Fruit fly (Drosophila melanogaster) whole organism, adult: ENCODE data around the gene CHKov1.

Experiments used
- CG11617 ChIP-seq: fragments of 200-800 bp; sonication (Bioruptor generic); optimal IDR thresholded peaks from 2 replicates; lab custom pipeline; 2017; ENCODE audit warnings: mild to moderate bottlenecking, missing biosample characterization, missing genetic modification reagents, missing genetic modification characterization
- CG12768 ChIP-seq: fragments of 200-800 bp; sonication (Bioruptor generic); optimal IDR thresholded peaks from 2 replicates; lab custom pipeline; 2017; ENCODE audit warnings: missing biosample characterization, missing genetic modification characterization, mild to moderate bottlenecking, moderate library complexity, missing genetic modification reagents
- CG14711 ChIP-seq: fragments of 200-800 bp; sonication (Bioruptor generic); optimal IDR thresholded peaks from 2 replicates; lab custom pipeline; 2018; ENCODE audit warnings: missing biosample characterization, mild to moderate bottlenecking, missing genetic modification characterization, moderate library complexity
- CG1620 ChIP-seq: fragments of 200-800 bp; sonication (Bioruptor generic); optimal IDR thresholded peaks from 2 replicates; lab custom pipeline; 2016; ENCODE audit warnings: missing biosample characterization, missing genetic modification characterization
- CG33017 ChIP-seq: fragments of 200-800 bp; sonication (Bioruptor generic); optimal IDR thresholded peaks from 2 replicates; lab custom pipeline; 2018; ENCODE audit warnings: missing biosample characterization, mild to moderate bottlenecking, missing genetic modification characterization, moderate library complexity
- CG5204 ChIP-seq: fragments of 200-800 bp; sonication (Bioruptor generic); optimal IDR thresholded peaks from 2 replicates; lab custom pipeline; 2016; ENCODE audit warnings: missing biosample characterization, missing genetic modification characterization
- CG7045 ChIP-seq: fragments of 200-800 bp; sonication (Bioruptor generic); optimal IDR thresholded peaks from 2 replicates; lab custom pipeline; 2017; ENCODE audit warnings: missing biosample characterization, mild to moderate bottlenecking, missing genetic modification characterization
- CG7101 ChIP-seq: fragments of 200-800 bp; sonication (Bioruptor generic); optimal IDR thresholded peaks from 2 replicates; lab custom pipeline; 2018; ENCODE audit warnings: missing biosample characterization, mild to moderate bottlenecking, missing genetic modification characterization, moderate library complexity
- Clk ChIP-seq: fragments of 200-800 bp; sonication (Bioruptor generic); optimal IDR thresholded peaks from 2 replicates; lab custom pipeline; 2017; ENCODE audit warnings: missing biosample characterization, missing genetic modification characterization
- Crg-1 ChIP-seq: fragments of 200-800 bp; sonication (Bioruptor generic); optimal IDR thresholded peaks from 2 replicates; lab custom pipeline; 2016; ENCODE audit warnings: missing biosample characterization, missing genetic modification characterization
- Hr96 ChIP-seq: fragments of 200-800 bp; sonication (Bioruptor generic); optimal IDR thresholded peaks from 2 replicates; lab custom pipeline; 2016; ENCODE audit warnings: missing biosample characterization, missing genetic modification characterization
- Mnt ChIP-seq: fragments of 200-800 bp; sonication (Bioruptor generic); optimal IDR thresholded peaks from 2 replicates; lab custom pipeline; 2016; ENCODE audit warnings: missing biosample characterization, mild to moderate bottlenecking, missing genetic modification characterization
- bab1 ChIP-seq: fragments of 200-800 bp; sonication (Bioruptor generic); optimal IDR thresholded peaks from 3 replicates; lab custom pipeline; 2019; ENCODE audit warnings: missing biosample characterization, mild to moderate bottlenecking, missing genetic modification characterization, moderate library complexity
- cic ChIP-seq: fragments of 200-800 bp; sonication (Bioruptor generic); optimal IDR thresholded peaks from 2 replicates; lab custom pipeline; 2017; ENCODE audit warnings: missing biosample characterization, mild to moderate bottlenecking, missing genetic modification characterization, moderate library complexity
- cnc ChIP-seq, 2 experiments: fragments of >200 bp; optimal IDR thresholded peaks; 2 replicates each; lab custom pipeline; 2017
- kay ChIP-seq: fragments of 200-800 bp; sonication (Bioruptor generic); peaks from one replicate; lab custom pipeline; 2016; ENCODE audit warnings: missing biosample characterization, missing genetic modification characterization, borderline replicate concordance
- ovo ChIP-seq: fragments of 200-800 bp; sonication (Bioruptor generic); optimal IDR thresholded peaks from 2 replicates; lab custom pipeline; 2016; ENCODE audit warnings: missing biosample characterization, missing genetic modification characterization
- pad ChIP-seq: fragments of 200-800 bp; sonication (Bioruptor generic); optimal IDR thresholded peaks from 3 replicates; lab custom pipeline; 2017; ENCODE audit warnings: missing biosample characterization, missing genetic modification characterization, mild to moderate bottlenecking, moderate library complexity, missing genetic modification reagents
- tj ChIP-seq: fragments of 200-800 bp; sonication (Bioruptor generic); optimal IDR thresholded peaks from 3 replicates; lab custom pipeline; 2017; ENCODE audit warnings: missing biosample characterization, mild to moderate bottlenecking, missing genetic modification characterization, moderate library complexity
- toe ChIP-seq: fragments of 200-800 bp; sonication (Bioruptor generic); optimal IDR thresholded peaks from 2 replicates; lab custom pipeline; 2016; ENCODE audit warnings: missing biosample characterization, missing genetic modification characterization

CHKov1 gene

DNA sequence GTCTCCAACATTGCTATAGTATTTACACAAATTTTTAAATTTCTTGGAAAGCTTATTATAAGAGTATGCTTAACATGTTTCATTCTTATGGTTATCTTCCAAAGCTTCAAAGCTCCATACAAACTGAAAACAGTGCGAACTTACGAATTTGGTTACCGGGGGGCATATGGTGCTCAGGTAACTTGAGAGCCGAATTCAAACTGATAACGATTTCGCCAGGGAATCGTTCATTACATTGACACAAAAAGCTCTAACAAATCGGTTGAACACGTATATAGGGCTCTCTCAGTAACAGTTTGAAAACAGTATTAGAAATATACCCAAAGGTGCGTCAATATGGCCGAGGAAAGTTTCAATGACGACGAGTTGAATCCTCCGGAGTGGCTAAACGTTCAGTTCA lies 28.5 kb downstream of the CHKov1 start, which contains the start of gene CG13659:
Gene CG13659, plus strand, starts transcription at position 317 of the 400 bp plus-strand sequence.
- TF ChIP-seq kay (peak; percentile 46), CG14711 (no peak), Clk (GFP tag; lab: Kevin White, UChicago) (no peak)

DNA sequence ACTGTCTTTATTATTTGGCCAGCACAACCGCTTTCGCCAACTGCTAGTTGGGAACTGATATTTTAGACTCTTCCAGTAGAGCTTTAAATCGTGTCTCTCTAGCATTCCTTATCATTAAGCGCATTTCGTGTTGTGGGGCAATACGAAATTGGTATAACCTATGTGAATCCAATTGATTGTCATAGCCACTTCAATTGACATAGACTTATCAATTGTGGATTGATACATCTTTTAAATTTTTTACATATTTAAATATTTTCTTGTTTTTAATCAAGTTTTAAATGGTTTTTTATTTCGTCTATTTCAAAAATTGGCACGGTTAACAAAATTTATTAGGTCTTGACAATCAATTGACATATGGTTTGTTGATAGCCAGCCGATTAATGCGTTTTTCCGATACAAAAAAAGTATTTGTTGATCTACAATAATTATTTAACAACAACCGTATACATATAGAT lies 29.6 kb downstream of the CHKov1 start, which contains the start of gene CG31288:
Gene CG31288, minus strand, starts transcription at position 51 of the 458 bp plus-strand sequence.
- TF ChIP-seq cic (no peak), kay (peak; percentile 90), toe (no peak), CG12768 (GFP tag; lab: Kevin White, UChicago) (no peak)

DNA sequence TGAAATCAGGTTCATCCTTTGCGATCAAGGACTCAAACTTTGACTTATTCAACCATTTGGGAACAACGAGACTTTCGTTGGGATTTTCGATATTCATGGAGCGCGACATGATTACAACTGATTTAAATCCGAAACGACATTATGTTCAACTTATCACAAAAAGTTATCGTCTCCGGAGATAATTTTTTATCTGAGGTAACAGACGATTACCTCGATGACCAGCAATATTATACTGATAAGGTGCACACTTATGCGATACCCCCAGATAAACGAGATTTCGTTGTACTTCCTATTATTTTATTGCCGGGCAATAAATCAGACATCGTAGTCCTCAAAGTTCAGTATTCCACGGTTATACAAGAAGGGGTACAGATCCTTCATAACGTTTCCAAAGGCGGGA lies 31.4 kb downstream of the CHKov1 start, which contains the start of gene CG31097:
Gene CG31097, minus strand, starts transcription at position 101 of the 400 bp plus-strand sequence.
- TF ChIP-seq cic (no peak), Clk (GFP tag; lab: Kevin White, UChicago) (no peak), tj (no peak), Mnt (GFP tag; lab: Kevin White, UChicago) (no peak), CG7045 (GFP tag; lab: Kevin White, UChicago) (no peak), toe (no peak), CG12768 (GFP tag; lab: Kevin White, UChicago) (no peak), Crg-1 (GFP tag; lab: Kevin White, UChicago) (no peak), CG33017 (tag; lab: Kevin White, UChicago) (no peak), cnc (optimal IDR thresholded peaks at IDR 0.05; lab: Kevin White, UChicago) (no peak), CG14711 (no peak), kay (no peak), Hr96 (GFP tag; lab: Kevin White, UChicago) (no peak), CG1620 (GFP tag; lab: Kevin White, UChicago) (no peak), bab1 (no peak), CG11617 (GFP tag; lab: Kevin White, UChicago) (no peak), ovo (GFP tag; lab: Kevin White, UChicago) (no peak)

DNA sequence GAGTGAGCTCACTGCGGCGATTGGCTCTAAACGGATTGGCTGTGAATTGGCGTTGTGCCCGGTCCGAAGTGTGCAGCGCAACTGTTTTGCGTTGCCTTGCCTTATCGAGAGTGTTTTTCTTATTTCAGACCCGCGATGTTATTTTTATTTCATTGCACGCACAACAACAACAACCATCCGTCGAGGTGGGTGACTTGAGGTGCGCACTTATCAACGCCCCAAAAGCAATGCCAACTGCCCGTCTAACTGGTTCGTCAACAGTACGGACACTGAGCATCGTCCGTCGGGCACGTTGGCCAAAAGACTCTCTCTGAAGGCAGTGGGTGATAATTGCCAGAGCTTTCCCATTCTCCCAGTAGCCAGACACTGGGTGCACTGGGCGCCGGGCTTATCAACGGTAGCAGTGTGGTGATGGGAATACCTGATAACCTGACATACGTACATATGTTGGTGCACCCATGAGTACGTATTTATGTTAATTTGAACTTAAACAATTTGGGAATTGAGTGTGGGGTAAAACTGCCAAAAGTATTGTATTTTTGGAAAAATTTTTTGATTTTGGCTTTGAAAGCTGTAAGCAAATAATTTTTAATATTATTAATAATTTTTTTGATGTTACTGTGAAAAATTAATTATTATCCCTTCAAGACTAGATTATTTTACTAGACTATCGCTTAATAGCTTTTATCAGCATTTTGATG lies 33.6 kb downstream of the CHKov1 start, which contains the start of gene CG31102:
Gene CG31102, minus strand, starts transcription at position 275 of the 701 bp plus-strand sequence.
- TF ChIP-seq bab1 (no peak), Mnt (GFP tag; lab: Kevin White, UChicago) (peak; percentile 85), CG14711 (no peak), tj (no peak), CG12768 (GFP tag; lab: Kevin White, UChicago) (peak; percentile 52), Crg-1 (GFP tag; lab: Kevin White, UChicago) (no peak), kay (peak; percentile 75), pad (no peak), cic (peak; percentile 91), CG1620 (GFP tag; lab: Kevin White, UChicago) (no peak), CG33017 (tag; lab: Kevin White, UChicago) (peak; percentile 53), cnc (optimal IDR thresholded peaks at IDR 0.05; lab: Kevin White, UChicago) (no peak), toe (peak; percentile 31), Clk (GFP tag; lab: Kevin White, UChicago) (no peak), Hr96 (GFP tag; lab: Kevin White, UChicago) (peak; percentile 73)

DNA sequence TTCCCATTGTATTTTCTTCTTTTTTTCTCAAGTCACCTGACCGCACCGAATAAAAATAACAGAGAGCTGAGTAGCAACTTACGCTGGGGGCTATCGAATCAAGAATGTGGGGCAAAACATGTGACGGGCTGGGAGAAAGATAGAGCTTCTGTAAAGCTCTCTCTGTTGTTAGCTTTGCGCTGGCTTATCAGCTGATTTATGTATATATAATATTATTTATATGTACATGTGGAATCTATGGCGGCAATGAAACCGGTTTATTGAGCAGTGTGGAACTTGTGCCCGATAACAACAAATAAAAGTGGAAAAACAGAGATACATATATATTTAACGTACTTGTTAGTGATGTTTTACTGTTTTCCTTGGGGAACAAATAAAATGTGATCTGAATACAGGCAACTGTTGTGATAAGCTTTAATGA lies 36.2 kb downstream of the CHKov1 start, which contains the start of gene CG31098:
Gene CG31098, minus strand, starts transcription at position 114 of the 421 bp plus-strand sequence.
- peak; percentile 83 for TF ChIP-seq CG33017 (tag; lab: Kevin White, UChicago)
- peak; percentile 41 for TF ChIP-seq ovo (GFP tag; lab: Kevin White, UChicago)
- no peak for TF ChIP-seq Hr96 (GFP tag; lab: Kevin White, UChicago)
- TF ChIP-seq bab1: peak; percentile 84
- peak; percentile 60 for TF ChIP-seq CG7101
- peak; percentile 35 for TF ChIP-seq pad
- peak; percentile 62 for TF ChIP-seq CG7045 (GFP tag; lab: Kevin White, UChicago)
- peak; percentile 92 for TF ChIP-seq cic
- peak; percentile 53 for TF ChIP-seq CG11617 (GFP tag; lab: Kevin White, UChicago)
- no peak for TF ChIP-seq CG5204 (GFP tag; lab: Kevin White, UChicago)
- peak; percentile 18 for TF ChIP-seq tj
- peak; percentile 80 for TF ChIP-seq CG12768 (GFP tag; lab: Kevin White, UChicago)
- TF ChIP-seq kay: peak; percentile 89
- TF ChIP-seq Mnt (GFP tag; lab: Kevin White, UChicago): peak; percentile 90
- TF ChIP-seq Clk (GFP tag; lab: Kevin White, UChicago): no peak
- TF ChIP-seq cnc (optimal IDR thresholded peaks at IDR 0.05; lab: Kevin White, UChicago): peak in 1 of 2 experiments; percentile 57
- no peak for TF ChIP-seq CG1620 (GFP tag; lab: Kevin White, UChicago)
- TF ChIP-seq Crg-1 (GFP tag; lab: Kevin White, UChicago): no peak
- peak; percentile 29 for TF ChIP-seq CG14711
- TF ChIP-seq toe: peak; percentile 41

DNA sequence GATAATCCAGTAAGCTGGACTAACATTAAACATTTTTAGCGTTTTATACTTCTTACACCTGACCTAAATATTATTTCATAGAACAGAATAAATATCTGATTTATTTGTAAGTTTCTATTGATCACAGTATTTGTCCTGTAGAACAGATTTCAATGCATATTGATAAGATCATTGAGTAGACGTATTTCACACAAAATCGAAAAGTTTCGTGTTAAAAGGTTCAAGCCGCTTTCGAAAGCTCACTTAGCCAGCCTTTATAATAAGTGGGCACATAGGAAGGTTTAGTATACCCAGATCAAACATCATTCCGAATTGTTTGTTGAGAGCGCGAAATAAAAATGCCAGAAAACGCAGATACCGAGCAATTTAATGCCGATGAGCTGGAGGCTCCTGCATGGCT lies 39.5 kb downstream of the CHKov1 start, which contains the start of gene CG11893:
Gene CG11893, plus strand, starts transcription at position 301 of the 400 bp plus-strand sequence.
- no peak for TF ChIP-seq cic
- no peak for TF ChIP-seq toe
- TF ChIP-seq kay: peak; percentile 37
- TF ChIP-seq Hr96 (GFP tag; lab: Kevin White, UChicago): no peak
- TF ChIP-seq CG7101: no peak
- no peak for TF ChIP-seq cnc (optimal IDR thresholded peaks at IDR 0.05; lab: Kevin White, UChicago)
- TF ChIP-seq CG7045 (GFP tag; lab: Kevin White, UChicago): no peak
- no peak for TF ChIP-seq CG5204 (GFP tag; lab: Kevin White, UChicago)
